Fruit fly (Drosophila melanogaster): ENCODE data around the gene CG15879.

The CG15879 gene

DNA sequence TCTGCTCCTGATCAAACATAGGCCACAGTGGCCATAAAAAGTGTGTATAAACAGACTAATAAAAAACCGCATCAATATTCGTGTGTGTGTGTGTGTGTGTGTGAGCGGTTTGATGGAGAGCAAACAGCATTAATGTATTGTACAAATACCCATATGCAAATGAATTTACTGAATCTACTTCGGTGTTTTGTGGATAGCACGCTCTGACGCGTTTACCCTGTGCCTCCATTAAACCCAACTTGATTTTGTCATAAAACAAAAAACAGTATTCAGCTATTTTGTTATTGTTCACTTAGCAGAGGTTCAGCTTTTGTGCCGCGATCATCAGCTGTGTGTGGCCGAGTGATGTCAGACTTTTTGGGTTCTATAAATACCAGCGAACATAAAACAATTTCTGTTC lies 24.6 kb downstream of the CG15879 start:
- TF ChIP-seq tin (GFP tag; optimal IDR thresholded peaks at IDR 0.05), result no peak
- no peak for TF ChIP-seq bbx (GFP tag; IDR thresholded peaks at IDR 0.05; ENCODE audit: partially characterized antibody)
- no peak for TF ChIP-seq CTCF (GFP tag; optimal IDR thresholded peaks at IDR 0.05)
- no peak for TF ChIP-seq bigmax (GFP tag; optimal IDR thresholded peaks at IDR 0.05)
- TF ChIP-seq pan (optimal IDR thresholded peaks at IDR 0.05), result no peak
- peak in 1 of 2 experiments; percentile 27 for TF ChIP-seq pan (GFP tag; optimal IDR thresholded peaks at IDR 0.05 in 1 of 2, IDR thresholded peaks at IDR 0.05 in 1 of 2)
- peak; percentile 70 for TF ChIP-seq sd (tag; optimal IDR thresholded peaks at IDR 0.05)
- TF ChIP-seq CG8290 (GFP tag; optimal IDR thresholded peaks at IDR 0.05), result no peak
- TF ChIP-seq CG8290 (tag; optimal IDR thresholded peaks at IDR 0.05), result peak in 1 of 2 experiments; percentile 44
- TF ChIP-seq ci (GFP tag; IDR thresholded peaks at IDR 0.05), result 0 out of 3 replicates have a peak, but pooled peaks have one; percentile 14
- TF ChIP-seq CG11398 (GFP tag; optimal IDR thresholded peaks at IDR 0.05), result no peak
- TF ChIP-seq CG30403 (GFP tag; optimal IDR thresholded peaks at IDR 0.05), result no peak
- no peak for TF ChIP-seq CG8388 (GFP tag; optimal IDR thresholded peaks at IDR 0.05)
- TF ChIP-seq ac (GFP tag; optimal IDR thresholded peaks at IDR 0.05), result no peak
- TF ChIP-seq Meics (GFP tag; optimal IDR thresholded peaks at IDR 0.05), result no peak
- TF ChIP-seq CG17612 (GFP tag; IDR thresholded peaks at IDR 0.05), result no peak
- TF ChIP-seq fd64A (GFP tag; optimal IDR thresholded peaks at IDR 0.05), result no peak
- no peak for TF ChIP-seq Dad (GFP tag; optimal IDR thresholded peaks at IDR 0.05)
- no peak for TF ChIP-seq CG10462 (GFP tag; optimal IDR thresholded peaks at IDR 0.05)
- no peak for TF ChIP-seq Six4 (GFP tag; optimal IDR thresholded peaks at IDR 0.05)
- TF ChIP-seq Bteb2 (GFP tag; optimal IDR thresholded peaks at IDR 0.05), result no peak
- no peak for TF ChIP-seq unpg (GFP tag; optimal IDR thresholded peaks at IDR 0.05)
- TF ChIP-seq CG15269 (tag; optimal IDR thresholded peaks at IDR 0.05), result peak; percentile 33
- TF ChIP-seq sna (GFP tag; IDR thresholded peaks at IDR 0.05; ENCODE audit: partially characterized antibody), result no peak
- no peak for TF ChIP-seq CG6765 (GFP tag; optimal IDR thresholded peaks at IDR 0.05)
- no peak for TF ChIP-seq CG10267 (tag; optimal IDR thresholded peaks at IDR 0.05)
- TF ChIP-seq lola (GFP tag; optimal IDR thresholded peaks at IDR 0.05), result no peak
- no peak for TF ChIP-seq en (GFP tag; optimal IDR thresholded peaks at IDR 0.05)
- TF ChIP-seq crc (GFP tag; optimal IDR thresholded peaks at IDR 0.05), result no peak
- TF ChIP-seq Dbx (GFP tag; IDR thresholded peaks at IDR 0.05), result 0 out of 3 replicates have a peak, but pooled peaks have one; percentile 22
- peak; percentile 14 for TF ChIP-seq Hmr (GFP tag; optimal IDR thresholded peaks at IDR 0.05)
- TF ChIP-seq sqz (GFP tag; optimal IDR thresholded peaks at IDR 0.05), result no peak
- TF ChIP-seq Sry-β (GFP tag; optimal IDR thresholded peaks at IDR 0.05), result no peak
- no peak for TF ChIP-seq Fer2 (tag; optimal IDR thresholded peaks at IDR 0.05)
- TF ChIP-seq dati (GFP tag; IDR thresholded peaks at IDR 0.05), result no peak
- no peak for TF ChIP-seq CG43689 (GFP tag; IDR thresholded peaks at IDR 0.05)
- TF ChIP-seq CG7745 (tag; optimal IDR thresholded peaks at IDR 0.05), result no peak
- no peak for TF ChIP-seq CG4404 (GFP tag; IDR thresholded peaks at IDR 0.05)
- no peak for TF ChIP-seq CG1792 (GFP tag; optimal IDR thresholded peaks at IDR 0.05)
- peak; percentile 47 for TF ChIP-seq abd-A (tag; optimal IDR thresholded peaks at IDR 0.05)
- peak; percentile 57; the same call in 2 of the 4 replicates for TF ChIP-seq chinmo (GFP tag; IDR thresholded peaks at IDR 0.05; ENCODE audit: partially characterized antibody)
- TF ChIP-seq Atf6 (GFP tag; IDR thresholded peaks at IDR 0.05), result peak; percentile 41; the same call in 1 of the 2 replicates
- no peak for TF ChIP-seq otp (GFP tag; IDR thresholded peaks at IDR 0.05)
- no peak for TF ChIP-seq CG11560 (tag; IDR thresholded peaks at IDR 0.05)
- no peak for TF ChIP-seq hkb (optimal IDR thresholded peaks at IDR 0.05)
- peak; percentile 20; the same call in 1 of the 2 replicates for TF ChIP-seq hkb (GFP tag; IDR thresholded peaks at IDR 0.05)
- TF ChIP-seq CG18619 (GFP tag; optimal IDR thresholded peaks at IDR 0.05), result no peak
- TF ChIP-seq cg (GFP tag; optimal IDR thresholded peaks at IDR 0.05), result peak; percentile 40
- TF ChIP-seq B-H1 (GFP tag; IDR thresholded peaks at IDR 0.05), result no peak; the same call in 2 of the 3 replicates
- peak; percentile 28 for TF ChIP-seq Abd-B (GFP tag; optimal IDR thresholded peaks at IDR 0.05)
- peak; percentile 18 for TF ChIP-seq PHDP (tag; optimal IDR thresholded peaks at IDR 0.05)
- no peak for TF ChIP-seq CG9437 (GFP tag; optimal IDR thresholded peaks at IDR 0.05)

Measured in whole organism, embryonic.